Fruit fly (Drosophila melanogaster): Measurements from ENCODE around the gene RpS14b.

The RpS14b gene

dm6 chrX:7944772-7945722 is 10.3 kb downstream of the RpS14b start (continued):
- TF ChIP-seq Dbx (GFP tag; IDR thresholded peaks at IDR 0.05) (0 out of 3 replicates have a peak, but pooled peaks have one; percentile 26), Med (GFP tag) (peak; percentile 85), tio (GFP tag; optimal IDR thresholded peaks at IDR 0.05) (no peak), CG18599 (GFP tag; optimal IDR thresholded peaks at IDR 0.05) (peak; percentile 49), cg (GFP tag; optimal IDR thresholded peaks at IDR 0.05) (peak; percentile 92), fd64A (GFP tag; optimal IDR thresholded peaks at IDR 0.05) (no peak), Ets97D (GFP tag; optimal IDR thresholded peaks at IDR 0.05) (no peak), CG11504 (tag; optimal IDR thresholded peaks at IDR 0.05) (no peak), CG8765 (GFP tag; IDR thresholded peaks at IDR 0.05) (no peak), NK7.1 (GFP tag; optimal IDR thresholded peaks at IDR 0.05) (no peak), Kr (GFP tag; optimal IDR thresholded peaks at IDR 0.05) (no peak), CG6683 (GFP tag; optimal IDR thresholded peaks at IDR 0.05) (no peak), CG6854 (GFP tag; optimal IDR thresholded peaks at IDR 0.05) (no peak), Hr39 (optimal IDR thresholded peaks at IDR 0.05) (no peak), CG17829 (tag; optimal IDR thresholded peaks at IDR 0.05) (peak; percentile 12), CG10979 (tag; optimal IDR thresholded peaks at IDR 0.05) (peak; percentile 40), vvl (GFP tag; IDR thresholded peaks at IDR 0.05) (peak; percentile 50), Dip3 (GFP tag; optimal IDR thresholded peaks at IDR 0.05) (peak; percentile 14), CG6272 (GFP tag; IDR thresholded peaks at IDR 0.05) (no peak), CG30403 (GFP tag; optimal IDR thresholded peaks at IDR 0.05) (peak; percentile 30), phol (tag; optimal IDR thresholded peaks at IDR 0.05) (peak; percentile 26), CG2678 (tag; optimal IDR thresholded peaks at IDR 0.05) (peak; percentile 41), Nf-YA (GFP tag; IDR thresholded peaks at IDR 0.05) (no peak), Deaf1 (tag; optimal IDR thresholded peaks at IDR 0.05) (peak; percentile 42), CG14710 (tag; optimal IDR thresholded peaks at IDR 0.05) (peak; percentile 14), Asciz (GFP tag; optimal IDR thresholded peaks at IDR 0.05) (peak; percentile 49), CG10654 (GFP tag; optimal IDR thresholded peaks at IDR 0.05) (no peak), CG15514 (GFP tag; optimal IDR thresholded peaks at IDR 0.05) (peak; percentile 26), Hsf (GFP tag; optimal IDR thresholded peaks at IDR 0.05) (peak; percentile 21), luna (GFP tag; optimal IDR thresholded peaks at IDR 0.05) (no peak), her (GFP tag; optimal IDR thresholded peaks at IDR 0.05) (no peak), CG1603 (tag; optimal IDR thresholded peaks at IDR 0.05) (peak; percentile 34), CG3847 (GFP tag; IDR thresholded peaks at IDR 0.05) (no peak), ac (GFP tag; optimal IDR thresholded peaks at IDR 0.05) (no peak), CG8089 (GFP tag; optimal IDR thresholded peaks at IDR 0.05) (no peak), CG1832 (GFP tag; optimal IDR thresholded peaks at IDR 0.05) (no peak), gro (GFP tag; optimal IDR thresholded peaks at IDR 0.05) (no peak), ranshi (GFP tag; IDR thresholded peaks at IDR 0.05) (no peak), CG7357 (GFP tag; IDR thresholded peaks at IDR 0.05) (no peak), croc (GFP tag; conservative IDR thresholded peaks at IDR 0.05) (no peak), jigr1 (GFP tag; IDR thresholded peaks at IDR 0.05) (no peak), usp (GFP tag; optimal IDR thresholded peaks at IDR 0.05) (no peak), disco-r (GFP tag; optimal IDR thresholded peaks at IDR 0.05) (no peak), hth (optimal IDR thresholded peaks at IDR 0.05) (no peak), odd (GFP tag; optimal IDR thresholded peaks at IDR 0.05) (no peak), Drgx (GFP tag; IDR thresholded peaks at IDR 0.05) (peak; percentile 62), pum (GFP tag; optimal IDR thresholded peaks at IDR 0.05) (no peak), CG32532 (GFP tag; IDR thresholded peaks at IDR 0.05) (0 out of 2 replicates have a peak, but pooled peaks have one; percentile 24), chn (GFP tag; optimal IDR thresholded peaks at IDR 0.05) (peak; percentile 31), Oli (tag; optimal IDR thresholded peaks at IDR 0.05) (no peak)
